Worm (Caenorhabditis elegans) whole organism, L3 larva: ENCODE results near the gene C50H2.13.

Experiments
- R02D3.7 ChIP-seq: fragments of 150-350 bp; optimal IDR thresholded peaks from 2 replicates; lab custom pipeline; 2014; ENCODE audit warnings: missing biosample characterization, missing genetic modification characterization
- ama-1 ChIP-seq: fragments of 150-350 bp; optimal IDR thresholded peaks from 2 replicates; lab custom pipeline; 2018
- ceh-16 ChIP-seq: sonication (generic microtip); optimal IDR thresholded peaks from 2 replicates; lab custom pipeline; 2017; ENCODE audit warnings: missing biosample characterization, missing genetic modification characterization
- ceh-82 ChIP-seq: fragments of 150-350 bp; optimal IDR thresholded peaks from 2 replicates; lab custom pipeline; 2014; ENCODE audit warnings: missing biosample characterization, missing genetic modification characterization
- daf-12 ChIP-seq: fragments of 150-350 bp; optimal IDR thresholded peaks from 2 replicates; lab custom pipeline; 2014; ENCODE audit warnings: missing biosample characterization, missing genetic modification reagents, missing genetic modification characterization
- egl-27 ChIP-seq: sonication (generic microtip); optimal IDR thresholded peaks from 4 replicates; lab custom pipeline; 2017; ENCODE audit warnings: missing biosample characterization, missing genetic modification reagents, missing genetic modification characterization
- egl-5 ChIP-seq: fragments of 150-350 bp; optimal IDR thresholded peaks from 2 replicates; lab custom pipeline; 2017; ENCODE audit warnings: missing biosample characterization, missing genetic modification reagents, missing genetic modification characterization, inconsistent platforms
- elt-1 ChIP-seq: fragments of 150-350 bp; optimal IDR thresholded peaks from 2 replicates; lab custom pipeline; 2014; ENCODE audit warnings: missing biosample characterization, missing genetic modification characterization
- elt-2 ChIP-seq: sonication (generic microtip); optimal IDR thresholded peaks from 2 replicates; lab custom pipeline; 2016; ENCODE audit warnings: missing genetic modification reagents, mild to moderate bottlenecking, missing genetic modification characterization, missing compliant biosample characterization
- elt-3 ChIP-seq, 3 experiments: fragments of 150-350 bp in 1 of 3; sonication (generic microtip) in 2 of 3; optimal IDR thresholded peaks; 2 replicates in 2 of 3; 4 replicates in 1 of 3; lab custom pipeline; 2014 to 2017; ENCODE audit warnings: missing biosample characterization in 3 of 3, missing genetic modification characterization in 3 of 3
- fkh-10 ChIP-seq: sonication (generic microtip); optimal IDR thresholded peaks from 2 replicates; lab custom pipeline; 2017; ENCODE audit warnings: missing biosample characterization, missing genetic modification reagents, missing genetic modification characterization
- fkh-2 ChIP-seq: fragments of 150-350 bp; optimal IDR thresholded peaks from 2 replicates; lab custom pipeline; 2014; ENCODE audit warnings: missing biosample characterization, missing genetic modification reagents, missing genetic modification characterization
- hmg-11 ChIP-seq: sonication (generic microtip); optimal IDR thresholded peaks from 2 replicates; lab custom pipeline; 2016; ENCODE audit warnings: missing genetic modification characterization, missing compliant biosample characterization
- jun-1 ChIP-seq: fragments of 150-350 bp; optimal IDR thresholded peaks from 2 replicates; lab custom pipeline; 2014; ENCODE audit warnings: missing biosample characterization, missing genetic modification reagents, missing genetic modification characterization
- lin-15B ChIP-seq: fragments of 150-350 bp; optimal IDR thresholded peaks from 2 replicates; lab custom pipeline; 2014; ENCODE audit warnings: missing biosample characterization, missing genetic modification characterization
- lin-39 ChIP-seq: fragments of 150-350 bp; optimal IDR thresholded peaks from 2 replicates; lab custom pipeline; 2018; ENCODE audit warnings: missing biosample characterization, missing genetic modification reagents, missing genetic modification characterization
- lsy-12 ChIP-seq: sonication (generic microtip); optimal IDR thresholded peaks from 2 replicates; lab custom pipeline; 2016; ENCODE audit warnings: mild to moderate bottlenecking, missing genetic modification characterization, missing compliant biosample characterization
- mdl-1 ChIP-seq: fragments of 150-350 bp; optimal IDR thresholded peaks from 2 replicates; lab custom pipeline; 2014; ENCODE audit warnings: missing biosample characterization, missing genetic modification characterization
- mml-1 ChIP-seq: fragments of 150-350 bp; sonication (generic microtip); optimal IDR thresholded peaks from 3 replicates; lab custom pipeline; 2014; ENCODE audit warnings: missing biosample characterization, missing genetic modification characterization
- nfya-1 ChIP-seq: sonication (generic microtip); optimal IDR thresholded peaks from 2 replicates; lab custom pipeline; 2017; ENCODE audit warnings: missing genetic modification characterization, mild to moderate bottlenecking, missing compliant biosample characterization, antibody characterized with exemption, moderate library complexity; ENCODE audit not compliant: insufficient read depth
- nhr-11 ChIP-seq: fragments of 150-350 bp; optimal IDR thresholded peaks from 2 replicates; lab custom pipeline; 2014; ENCODE audit warnings: missing biosample characterization, missing genetic modification characterization
- nhr-12 ChIP-seq: fragments of 150-350 bp; optimal IDR thresholded peaks from 2 replicates; lab custom pipeline; 2014; ENCODE audit warnings: missing biosample characterization, missing genetic modification characterization
- nhr-25 ChIP-seq: sonication (generic microtip); optimal IDR thresholded peaks from 2 replicates; lab custom pipeline; 2017; ENCODE audit warnings: missing biosample characterization, missing genetic modification characterization
- nhr-28 ChIP-seq: fragments of 150-350 bp; optimal IDR thresholded peaks from 2 replicates; lab custom pipeline; 2014; ENCODE audit warnings: missing biosample characterization, missing genetic modification characterization
- nhr-43 ChIP-seq: sonication (generic microtip); optimal IDR thresholded peaks from 2 replicates; lab custom pipeline; 2016; ENCODE audit warnings: mild to moderate bottlenecking, missing genetic modification characterization, missing compliant biosample characterization; ENCODE audit not compliant: poor library complexity, severe bottlenecking
- nhr-67 ChIP-seq: fragments of 150-350 bp; optimal IDR thresholded peaks from 2 replicates; lab custom pipeline; 2014; ENCODE audit warnings: missing biosample characterization, missing genetic modification characterization
- nhr-77 ChIP-seq: fragments of 150-350 bp; optimal IDR thresholded peaks from 2 replicates; lab custom pipeline; 2014; ENCODE audit warnings: missing biosample characterization, missing genetic modification characterization
- pqm-1 ChIP-seq: fragments of 150-350 bp; optimal IDR thresholded peaks from 2 replicates; lab custom pipeline; 2017; ENCODE audit warnings: missing biosample characterization, missing genetic modification characterization, inconsistent platforms
- skn-1 ChIP-seq: fragments of 150-350 bp; optimal IDR thresholded peaks from 2 replicates; lab custom pipeline; 2014; ENCODE audit warnings: missing biosample characterization, missing genetic modification characterization
- snpc-4 ChIP-seq: fragments of 150-350 bp; optimal IDR thresholded peaks from 2 replicates; lab custom pipeline; 2014; ENCODE audit warnings: missing biosample characterization, missing genetic modification characterization
- tbx-2 ChIP-seq: sonication (generic microtip); optimal IDR thresholded peaks from 2 replicates; lab custom pipeline; 2016; ENCODE audit warnings: mild to moderate bottlenecking, missing genetic modification characterization, missing compliant biosample characterization
- unc-39 ChIP-seq: sonication (generic microtip); optimal IDR thresholded peaks from 4 replicates; lab custom pipeline; 2017; ENCODE audit warnings: missing biosample characterization, missing genetic modification characterization
- unc-62 ChIP-seq: fragments of 150-350 bp; sonication (generic microtip); optimal IDR thresholded peaks from 4 replicates; lab custom pipeline; 2014; ENCODE audit warnings: missing biosample characterization, missing genetic modification reagents, missing genetic modification characterization
- ztf-11 ChIP-seq: fragments of 150-350 bp; optimal IDR thresholded peaks from 2 replicates; lab custom pipeline; 2014; ENCODE audit warnings: missing biosample characterization, missing genetic modification characterization
- ztf-4 ChIP-seq: fragments of 150-350 bp; optimal IDR thresholded peaks from 2 replicates; lab custom pipeline; 2014; ENCODE audit warnings: missing biosample characterization, missing genetic modification characterization

Gene C50H2.13

ce11 chrV:9962394-9962793 is 36.1 kb downstream of the C50H2.13 start, which contains the start of gene madf-4:
TSS of gene madf-4 (minus strand) at chrV:9962494.
- TF ChIP-seq jun-1 (tag; lab: Kevin White, UChicago) (no peak), tbx-2 (tag; lab: Kevin White, UChicago) (no peak)

- TF ChIP-seq nhr-25 (tag; lab: Kevin White, UChicago) (peak; percentile 69), skn-1 (tag; lab: Kevin White, UChicago) (no peak)
Measured at ce11 chrV:9962916-9963315, 36.6 kb downstream of the C50H2.13 start.

- no peak for TF ChIP-seq nhr-28
- no peak for TF ChIP-seq nhr-11 (tag; lab: Kevin White, UChicago)
- TF ChIP-seq elt-3 (tag; optimal IDR thresholded peaks at IDR 0.05; lab: Kevin White, UChicago) = no peak
- peak; percentile 61 for TF ChIP-seq lin-39 (tag; lab: Kevin White, UChicago)
- peak; percentile 5 for TF ChIP-seq nfya-1 (tag; lab: Kevin White, UChicago)
Measured at ce11 chrV:9964152-9964785, 37.9 kb downstream of the C50H2.13 start.

ce11 chrV:9965891-9966290 is 39.6 kb downstream of the C50H2.13 start:
- TF ChIP-seq mml-1 (tag; lab: Kevin White, UChicago) (no peak), ztf-11 (tag; lab: Kevin White, UChicago) (no peak), lin-15B (tag; lab: Kevin White, UChicago) (no peak), egl-27 (no peak), fkh-2 (tag; lab: Kevin White, UChicago) (no peak), pqm-1 (tag; lab: Kevin White, UChicago) (no peak), unc-39 (tag; lab: Kevin White, UChicago) (no peak), fkh-10 (GFP tag; lab: Kevin White, UChicago) (no peak), ztf-4 (no peak), mdl-1 (no peak), daf-12 (no peak), nhr-12 (tag; lab: Kevin White, UChicago) (no peak), snpc-4 (tag; lab: Kevin White, UChicago) (no peak), elt-1 (tag; lab: Kevin White, UChicago) (no peak)

- TF ChIP-seq lsy-12 (tag; lab: Kevin White, UChicago) (peak; percentile 61), lin-39 (tag; lab: Kevin White, UChicago) (peak; percentile 90), nhr-67 (tag; lab: Kevin White, UChicago) (no peak), unc-39 (tag; lab: Kevin White, UChicago) (no peak), ztf-11 (tag; lab: Kevin White, UChicago) (no peak), unc-62 (GFP tag; lab: Kevin White, UChicago) (peak; percentile 16), nhr-77 (tag; lab: Kevin White, UChicago) (peak; percentile 38), ceh-82 (tag; lab: Kevin White, UChicago) (peak; percentile 23), nhr-43 (tag; lab: Kevin White, UChicago) (peak; percentile 62), jun-1 (tag; lab: Kevin White, UChicago) (peak; percentile 2), elt-1 (tag; lab: Kevin White, UChicago) (no peak), nfya-1 (tag; lab: Kevin White, UChicago) (peak; percentile 70), fkh-2 (tag; lab: Kevin White, UChicago) (no peak), egl-5 (tag; lab: Kevin White, UChicago) (peak; percentile 59), elt-2 (peak; percentile 52), ama-1 (lab: Kevin White, UChicago) (peak; percentile 53), skn-1 (tag; lab: Kevin White, UChicago) (peak; percentile 2), tbx-2 (tag; lab: Kevin White, UChicago) (peak; percentile 67), ceh-16 (tag; lab: Kevin White, UChicago) (peak; percentile 9), R02D3.7 (peak; percentile 11), ztf-4 (peak; percentile 76), snpc-4 (tag; lab: Kevin White, UChicago) (peak; percentile 22), hmg-11 (tag; lab: Kevin White, UChicago) (peak; percentile 79), lin-15B (tag; lab: Kevin White, UChicago) (peak; percentile 21)
- TF ChIP-seq, all 47 proteins: peak for 19
Measured at ce11 chrV:9970119-9970518, 43.8 kb downstream of the C50H2.13 start.
